Worm (Caenorhabditis elegans) whole organism, L4/young adult: ENCODE data around the gene lin-15A.

Experiments used
- W03F9.2 ChIP-seq: fragments of 150-350 bp; optimal IDR thresholded peaks from 2 replicates; lab custom pipeline; 2014; ENCODE audit warnings: missing biosample characterization, missing genetic modification characterization
- him-1 ChIP-seq: sonication (generic microtip); optimal IDR thresholded peaks from 2 replicates; lab custom pipeline; 2016; ENCODE audit warnings: missing genotype, missing genetic modification reagents, missing genetic modification characterization, missing compliant biosample characterization

- no peak for TF ChIP-seq W03F9.2
- no peak for TF ChIP-seq him-1 (tag; lab: Kevin White, UChicago)
These were observed 52.8 kb downstream of the lin-15A start, which contains the start of gene Y7A5A.3 for ce11 chrX:15784570-15784969.
